Worm (Caenorhabditis elegans) whole organism, L1 larva: Measurements from ENCODE around the gene sam-4.

ENCODE experiments used
- C04F5.9 ChIP-seq: sonication (generic microtip); optimal IDR thresholded peaks from 2 replicates; lab custom pipeline; 2016; ENCODE audit warnings: missing genetic modification characterization, missing compliant biosample characterization
- C16A3.4 ChIP-seq: fragments of 150-350 bp; optimal IDR thresholded peaks from 2 replicates; lab custom pipeline; 2014; ENCODE audit warnings: missing biosample characterization, missing genetic modification characterization
- C34B4.2 ChIP-seq: sonication (generic microtip); optimal IDR thresholded peaks from 2 replicates; lab custom pipeline; 2017; ENCODE audit warnings: mild to moderate bottlenecking, missing genetic modification characterization, missing compliant biosample characterization
- F16B12.6 ChIP-seq: fragments of 150-350 bp; optimal IDR thresholded peaks from 2 replicates; lab custom pipeline; 2014; ENCODE audit warnings: missing biosample characterization, missing genetic modification characterization
- aha-1 ChIP-seq: fragments of 150-350 bp; optimal IDR thresholded peaks from 2 replicates; lab custom pipeline; 2014; ENCODE audit warnings: missing biosample characterization, missing genetic modification characterization
- alr-1 ChIP-seq: fragments of 200-800 bp; sonication (Bioruptor generic); optimal IDR thresholded peaks from 2 replicates; lab custom pipeline; 2018; ENCODE audit warnings: borderline replicate concordance, mild to moderate bottlenecking, missing genetic modification characterization, missing compliant biosample characterization
- aly-2 ChIP-seq: fragments of 150-350 bp; optimal IDR thresholded peaks from 2 replicates; lab custom pipeline; 2014; ENCODE audit warnings: missing biosample characterization, missing genetic modification characterization
- blmp-1 ChIP-seq: fragments of 150-350 bp; optimal IDR thresholded peaks from 2 replicates; lab custom pipeline; 2014; ENCODE audit warnings: missing biosample characterization, missing genetic modification characterization
- ceh-63 ChIP-seq: fragments of 200-800 bp; sonication (Bioruptor generic); optimal IDR thresholded peaks from 2 replicates; lab custom pipeline; 2018; ENCODE audit warnings: mild to moderate bottlenecking, missing genetic modification characterization, missing compliant biosample characterization
- ceh-8 ChIP-seq: fragments of 200-800 bp; sonication (Bioruptor generic); optimal IDR thresholded peaks from 2 replicates; lab custom pipeline; 2018; ENCODE audit warnings: mild to moderate bottlenecking, missing genetic modification characterization, moderate library complexity, missing compliant biosample characterization
- ceh-88 ChIP-seq: fragments of 200-800 bp; sonication (Bioruptor generic); IDR thresholded peaks from 2 replicates; pipeline ENCODE4 v1.3.6; 2022; ENCODE audit warnings: missing genetic modification characterization, missing compliant biosample characterization
- ceh-90 ChIP-seq: sonication (generic microtip); optimal IDR thresholded peaks from 2 replicates; lab custom pipeline; 2016; ENCODE audit warnings: missing genetic modification characterization, missing compliant biosample characterization
- ces-1 ChIP-seq: fragments of 150-350 bp; optimal IDR thresholded peaks from 2 replicates; lab custom pipeline; 2014; ENCODE audit warnings: missing biosample characterization, missing genetic modification reagents, missing genetic modification characterization
- dpl-1 ChIP-seq, 3 experiments: fragments of 150-350 bp in 2 of 3; sonication (generic microtip) in 1 of 3; optimal IDR thresholded peaks; 2 replicates each; lab custom pipeline; 2014 to 2017; ENCODE audit warnings: missing biosample characterization in 3 of 3, missing genetic modification characterization in 3 of 3, missing genetic modification reagents in 3 of 3
- dsc-1 ChIP-seq: sonication (generic microtip); optimal IDR thresholded peaks from 2 replicates; lab custom pipeline; 2016; ENCODE audit warnings: mild to moderate bottlenecking, missing genetic modification characterization, missing compliant biosample characterization
- egl-27 ChIP-seq, 2 experiments: fragments of 150-350 bp in 1 of 2; sonication (generic microtip); optimal IDR thresholded peaks; 3 replicates each; lab custom pipeline; 2017 to 2018; ENCODE audit warnings: missing biosample characterization in 2 of 2, missing genetic modification characterization in 2 of 2, missing genetic modification reagents in 2 of 2
- elt-2 ChIP-seq: sonication (generic microtip); optimal IDR thresholded peaks from 2 replicates; lab custom pipeline; 2016; ENCODE audit warnings: missing genetic modification characterization, mild to moderate bottlenecking, inconsistent platforms, missing compliant biosample characterization, missing genetic modification reagents
- elt-3 ChIP-seq, 6 experiments: fragments of 150-350 bp in 1 of 6; sonication (generic microtip); optimal IDR thresholded peaks; 2 replicates each; lab custom pipeline; 2017 to 2018; ENCODE audit warnings: missing biosample characterization in 6 of 6, missing genetic modification characterization in 6 of 6, inconsistent platforms in 1 of 6
- ets-5 ChIP-seq: fragments of 200-800 bp; sonication (Bioruptor generic); IDR thresholded peaks from 2 replicates; pipeline ENCODE4 v1.3.6; 2022; ENCODE audit warnings: missing genetic modification characterization, missing compliant biosample characterization
- fkh-10 ChIP-seq: sonication (generic microtip); optimal IDR thresholded peaks from 2 replicates; lab custom pipeline; 2017; ENCODE audit warnings: missing biosample characterization, missing genetic modification reagents, missing genetic modification characterization
- fkh-8 ChIP-seq: sonication (generic microtip); optimal IDR thresholded peaks from 2 replicates; lab custom pipeline; 2016; ENCODE audit warnings: mild to moderate bottlenecking, missing genetic modification characterization, missing compliant biosample characterization
- hlh-17 ChIP-seq: fragments of 200-800 bp; sonication (Bioruptor generic); optimal IDR thresholded peaks from 2 replicates; lab custom pipeline; 2018; ENCODE audit warnings: missing genetic modification characterization, mild to moderate bottlenecking, missing compliant biosample characterization, moderate library complexity, borderline replicate concordance
- hlh-4 ChIP-seq: sonication (generic microtip); optimal IDR thresholded peaks from 2 replicates; lab custom pipeline; 2016; ENCODE audit warnings: mild to moderate bottlenecking, missing genetic modification characterization, missing compliant biosample characterization
- irx-1 ChIP-seq: sonication (generic microtip); optimal IDR thresholded peaks from 2 replicates; lab custom pipeline; 2016; ENCODE audit warnings: missing genetic modification characterization, missing compliant biosample characterization
- isw-1 ChIP-seq: fragments of 200-800 bp; sonication (Bioruptor generic); IDR thresholded peaks from 2 replicates; pipeline ENCODE4 v1.3.6; 2022; ENCODE audit warnings: missing genetic modification characterization, missing compliant biosample characterization
- jun-1 ChIP-seq: fragments of 150-350 bp; optimal IDR thresholded peaks from 2 replicates; lab custom pipeline; 2014; ENCODE audit warnings: missing biosample characterization, missing genetic modification reagents, missing genetic modification characterization
- lin-15B ChIP-seq: fragments of 150-350 bp; sonication (generic microtip); optimal IDR thresholded peaks from 3 replicates; lab custom pipeline; 2014; ENCODE audit warnings: missing biosample characterization, missing genetic modification characterization
- lin-35 ChIP-seq, 2 experiments: fragments of 150-350 bp; optimal IDR thresholded peaks; 2 replicates each; lab custom pipeline; 2014; ENCODE audit warnings: missing biosample characterization in 2 of 2, missing genetic modification characterization in 2 of 2, missing genetic modification reagents in 2 of 2
- lin-39 ChIP-seq: fragments of 150-350 bp; optimal IDR thresholded peaks from 2 replicates; lab custom pipeline; 2014; ENCODE audit warnings: missing biosample characterization, missing genetic modification reagents, missing genetic modification characterization
- lsy-2 ChIP-seq, 2 experiments: fragments of 150-350 bp; optimal IDR thresholded peaks; 2 replicates each; lab custom pipeline; 2014; ENCODE audit warnings: missing biosample characterization in 2 of 2, missing genetic modification characterization in 2 of 2
- mab-9 ChIP-seq: fragments of 200-800 bp; sonication (Bioruptor generic); IDR thresholded peaks from 2 replicates; pipeline ENCODE4 v1.3.6; 2022; ENCODE audit warnings: missing genetic modification reagents, missing genetic modification characterization, missing compliant biosample characterization
- mef-2 ChIP-seq: fragments of 150-350 bp; optimal IDR thresholded peaks from 2 replicates; lab custom pipeline; 2014; ENCODE audit warnings: missing biosample characterization, missing genetic modification characterization
- nhr-20 ChIP-seq: sonication (generic microtip); optimal IDR thresholded peaks from 2 replicates; lab custom pipeline; 2016; ENCODE audit warnings: mild to moderate bottlenecking, missing genetic modification characterization, missing compliant biosample characterization
- nhr-237 ChIP-seq: fragments of 150-350 bp; optimal IDR thresholded peaks from 2 replicates; lab custom pipeline; 2014; ENCODE audit warnings: missing biosample characterization, missing genetic modification characterization
- nhr-28 ChIP-seq: fragments of 150-350 bp; optimal IDR thresholded peaks from 2 replicates; lab custom pipeline; 2014; ENCODE audit warnings: missing biosample characterization, missing genetic modification characterization
- nhr-71 ChIP-seq: sonication (generic microtip); optimal IDR thresholded peaks from 2 replicates; lab custom pipeline; 2016; ENCODE audit warnings: mild to moderate bottlenecking, missing genetic modification characterization, moderate library complexity, missing compliant biosample characterization
- nhr-76 ChIP-seq: sonication (generic microtip); optimal IDR thresholded peaks from 2 replicates; lab custom pipeline; 2017; ENCODE audit warnings: missing biosample characterization, missing genetic modification characterization
- nhr-85 ChIP-seq: sonication (generic microtip); peaks from one replicate; lab custom pipeline; 2016; ENCODE audit warnings: missing genetic modification characterization, inconsistent platforms, missing compliant biosample characterization
- nhr-90 ChIP-seq: sonication (generic microtip); optimal IDR thresholded peaks from 2 replicates; lab custom pipeline; 2016; ENCODE audit warnings: mild to moderate bottlenecking, missing genetic modification characterization, missing compliant biosample characterization; ENCODE audit not compliant: poor library complexity
- pag-3 ChIP-seq: sonication (generic microtip); optimal IDR thresholded peaks from 2 replicates; lab custom pipeline; 2017; ENCODE audit warnings: missing genetic modification characterization, mild to moderate bottlenecking, missing compliant biosample characterization, antibody characterized with exemption, borderline replicate concordance; ENCODE audit not compliant: insufficient read depth
- pax-3 ChIP-seq: fragments of 200-800 bp; sonication (Bioruptor generic); optimal IDR thresholded peaks from 2 replicates; lab custom pipeline; 2018; ENCODE audit warnings: mild to moderate bottlenecking, missing genetic modification characterization, moderate library complexity, missing compliant biosample characterization
- rnt-1 ChIP-seq: sonication (generic microtip); optimal IDR thresholded peaks from 2 replicates; lab custom pipeline; 2016; ENCODE audit warnings: mild to moderate bottlenecking, missing genetic modification characterization, moderate library complexity, missing compliant biosample characterization
- skn-1 ChIP-seq: fragments of 150-350 bp; optimal IDR thresholded peaks from 2 replicates; lab custom pipeline; 2014; ENCODE audit warnings: missing biosample characterization, missing genetic modification characterization
- snpc-4 ChIP-seq: fragments of 150-350 bp; optimal IDR thresholded peaks from 2 replicates; lab custom pipeline; 2014; ENCODE audit warnings: missing biosample characterization, missing genetic modification characterization
- sup-37 ChIP-seq: fragments of 200-800 bp; sonication (Bioruptor generic); optimal IDR thresholded peaks from 2 replicates; lab custom pipeline; 2018; ENCODE audit warnings: mild to moderate bottlenecking, missing genetic modification characterization, missing compliant biosample characterization
- swsn-7 ChIP-seq: sonication (generic microtip); optimal IDR thresholded peaks from 2 replicates; lab custom pipeline; 2016; ENCODE audit warnings: missing genetic modification characterization, missing compliant biosample characterization
- tlp-1 ChIP-seq: fragments of 150-350 bp; optimal IDR thresholded peaks from 2 replicates; lab custom pipeline; 2014; ENCODE audit warnings: missing biosample characterization, missing genetic modification characterization
- unc-62 ChIP-seq: fragments of 150-350 bp; optimal IDR thresholded peaks from 2 replicates; lab custom pipeline; 2014; ENCODE audit warnings: missing biosample characterization, missing genetic modification reagents, missing genetic modification characterization
- unc-86 ChIP-seq: sonication (generic microtip); optimal IDR thresholded peaks from 2 replicates; lab custom pipeline; 2016; ENCODE audit warnings: missing genetic modification characterization, missing compliant biosample characterization
- unc-98 ChIP-seq: fragments of 200-800 bp; sonication (Bioruptor generic); IDR thresholded peaks from 2 replicates; pipeline ENCODE4 v1.3.6; 2022; ENCODE audit warnings: missing genetic modification characterization, missing compliant biosample characterization
- xbp-1 ChIP-seq: sonication (generic microtip); optimal IDR thresholded peaks from 2 replicates; lab custom pipeline; 2016; ENCODE audit warnings: missing genetic modification characterization, missing compliant biosample characterization
- ztf-11 ChIP-seq, 2 experiments: sonication (generic microtip); optimal IDR thresholded peaks; 2 replicates each; lab custom pipeline; 2016 to 2017; ENCODE audit warnings: missing genetic modification characterization in 2 of 2, missing biosample characterization in 1 of 2, missing compliant biosample characterization in 1 of 2
- ztf-4 ChIP-seq: fragments of 150-350 bp; optimal IDR thresholded peaks from 2 replicates; lab custom pipeline; 2014; ENCODE audit warnings: missing biosample characterization, missing genetic modification characterization

Gene sam-4

ce11 chrII:5698254-5698653 is 49.2 kb upstream of the sam-4 start:
- peak; percentile 27 to 72 for TF ChIP-seq lin-35 (GFP tag; optimal IDR thresholded peaks at IDR 0.05; lab: Kevin White, UChicago)
- TF ChIP-seq aha-1 (tag; lab: Kevin White, UChicago), result no peak
- TF ChIP-seq elt-3 (tag; optimal IDR thresholded peaks at IDR 0.05; lab: Kevin White, UChicago), result peak in 2 of 6 experiments; percentile 51 to 85
- peak; percentile 88 for TF ChIP-seq nhr-71
- TF ChIP-seq ztf-11 (tag; optimal IDR thresholded peaks at IDR 0.05; lab: Kevin White, UChicago), result no peak
- no peak for TF ChIP-seq xbp-1 (tag; lab: Kevin White, UChicago)
- TF ChIP-seq swsn-7 (tag; lab: Kevin White, UChicago), result peak; percentile 25
- peak; percentile 51 for TF ChIP-seq elt-2 (tag; lab: Kevin White, UChicago)
- TF ChIP-seq tlp-1 (tag; lab: Kevin White, UChicago), result no peak
- no peak for TF ChIP-seq egl-27 (tag; optimal IDR thresholded peaks at IDR 0.05; lab: Kevin White, UChicago)
- TF ChIP-seq unc-86 (tag; lab: Kevin White, UChicago), result no peak
- no peak for TF ChIP-seq ceh-63 (GFP tag; lab: Kevin White, UChicago)
- no peak for TF ChIP-seq fkh-10 (GFP tag; lab: Kevin White, UChicago)
- TF ChIP-seq hlh-17, result no peak
- no peak for TF ChIP-seq snpc-4
- peak; percentile 4 for TF ChIP-seq skn-1 (tag; lab: Kevin White, UChicago)
- TF ChIP-seq sup-37 (GFP tag; lab: Kevin White, UChicago), result no peak
- no peak for TF ChIP-seq isw-1 (GFP tag; lab: Robert Waterston, UW)
- peak; percentile 77 for TF ChIP-seq nhr-20
- no peak for TF ChIP-seq alr-1 (tag; lab: Kevin White, UChicago)
- TF ChIP-seq pax-3 (tag; lab: Kevin White, UChicago), result no peak
- peak; percentile 35 for TF ChIP-seq ztf-4 (tag; lab: Kevin White, UChicago)
- no peak for TF ChIP-seq lin-15B (tag; lab: Kevin White, UChicago)
- TF ChIP-seq ceh-8, result no peak
- no peak for TF ChIP-seq irx-1 (tag; lab: Kevin White, UChicago)
- no peak for TF ChIP-seq mef-2 (tag; lab: Kevin White, UChicago)
- TF ChIP-seq nhr-76 (tag; lab: Kevin White, UChicago), result no peak
- TF ChIP-seq dsc-1 (tag; lab: Kevin White, UChicago), result no peak
- no peak for TF ChIP-seq ceh-90 (tag; lab: Kevin White, UChicago)
- peak; percentile 57 for TF ChIP-seq rnt-1 (tag; lab: Kevin White, UChicago)
- TF ChIP-seq C34B4.2 (tag; lab: Kevin White, UChicago), result no peak
- no peak for TF ChIP-seq ets-5 (GFP tag; lab: Robert Waterston, UW)
- no peak for TF ChIP-seq ceh-88 (GFP tag; lab: Robert Waterston, UW)
- TF ChIP-seq nhr-90 (tag; lab: Kevin White, UChicago), result no peak
- TF ChIP-seq lin-39 (tag; lab: Kevin White, UChicago), result no peak
- peak; percentile 19 for TF ChIP-seq fkh-8 (tag; lab: Kevin White, UChicago)
- peak; percentile 81 for TF ChIP-seq pag-3 (tag; lab: Kevin White, UChicago)
- TF ChIP-seq nhr-237 (tag; lab: Kevin White, UChicago), result no peak
- no peak for TF ChIP-seq jun-1 (tag; lab: Kevin White, UChicago)
- TF ChIP-seq dpl-1 (GFP tag; optimal IDR thresholded peaks at IDR 0.05; lab: Kevin White, UChicago), result peak in 2 of 3 experiments; percentile 23 to 44
- TF ChIP-seq lsy-2 (tag; optimal IDR thresholded peaks at IDR 0.05; lab: Kevin White, UChicago), result peak; percentile 44 to 55
- TF ChIP-seq unc-98 (GFP tag; lab: Robert Waterston, UW), result no peak
- TF ChIP-seq blmp-1 (tag; lab: Kevin White, UChicago), result peak; percentile 38
- no peak for TF ChIP-seq unc-62 (GFP tag; lab: Kevin White, UChicago)
- TF ChIP-seq C16A3.4 (tag; lab: Kevin White, UChicago), result peak; percentile 50
- TF ChIP-seq nhr-28 (tag; lab: Kevin White, UChicago), result no peak
- TF ChIP-seq ces-1 (GFP tag; lab: Kevin White, UChicago), result no peak
- peak; percentile 56 for TF ChIP-seq nhr-85 (tag; lab: Kevin White, UChicago)
- no peak for TF ChIP-seq F16B12.6 (tag; lab: Kevin White, UChicago)
- no peak for TF ChIP-seq aly-2 (tag; lab: Kevin White, UChicago)
- no peak for TF ChIP-seq mab-9 (GFP tag; lab: Robert Waterston, UW)
- TF ChIP-seq C04F5.9 (tag; lab: Kevin White, UChicago), result no peak
- TF ChIP-seq hlh-4 (tag; lab: Kevin White, UChicago), result no peak
